Worm (Caenorhabditis elegans) whole organism, young adult: ENCODE data around the gene pqn-74.

ENCODE experiments used
- B0336.3 ChIP-seq: fragments of 200-800 bp; sonication (Bioruptor generic); IDR thresholded peaks from 2 replicates; pipeline ENCODE4 v1.3.6; 2022; ENCODE audit warnings: missing genetic modification characterization, missing compliant biosample characterization
- tbx-9 ChIP-seq: sonication (generic microtip); optimal IDR thresholded peaks from 2 replicates; lab custom pipeline; 2016; ENCODE audit warnings: borderline replicate concordance, missing genetic modification characterization, inconsistent platforms, missing compliant biosample characterization

DNA sequence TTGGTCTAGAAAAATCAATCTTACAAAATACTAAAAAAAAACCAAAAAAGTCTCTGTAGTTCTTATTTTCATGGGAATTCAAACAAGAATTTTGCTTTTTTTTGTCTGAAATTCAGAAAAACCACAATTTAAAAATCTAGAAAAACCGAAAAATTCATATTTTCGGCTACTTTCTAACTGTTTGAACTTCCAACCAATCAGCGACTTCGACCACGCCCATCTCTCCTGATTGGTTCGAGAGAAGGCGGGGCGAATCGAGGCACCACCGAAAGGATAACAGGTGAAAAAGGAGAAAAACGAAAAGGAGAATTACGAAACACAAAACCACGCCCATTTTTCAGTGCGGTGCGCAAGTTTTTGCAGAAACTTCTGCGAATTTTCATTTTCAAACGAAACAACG is 26.4 kb downstream of the pqn-74 start:
- TF ChIP-seq tbx-9 (tag; lab: Kevin White, UChicago), result no peak
- no peak for TF ChIP-seq B0336.3
